Worm (Caenorhabditis elegans) whole organism, L3 larva: ENCODE measurements around the gene pxd-1.
A peak's percentile ranks its signal among the peaks of the same experiment; 100 is the strongest.

Source experiments
- R02D3.7 ChIP-seq: fragments of 150-350 bp; optimal IDR thresholded peaks from 2 replicates; lab custom pipeline; 2014; ENCODE audit warnings: missing biosample characterization, missing genetic modification characterization
- ZK546.5 ChIP-seq: sonication (generic microtip); optimal IDR thresholded peaks from 2 replicates; lab custom pipeline; 2017; ENCODE audit warnings: missing biosample characterization, missing genetic modification characterization
- aly-2 ChIP-seq: fragments of 150-350 bp; optimal IDR thresholded peaks from 2 replicates; lab custom pipeline; 2014; ENCODE audit warnings: missing biosample characterization, missing genetic modification characterization
- ama-1 ChIP-seq: fragments of 150-350 bp; optimal IDR thresholded peaks from 2 replicates; lab custom pipeline; 2018
- ceh-28 ChIP-seq: fragments of 150-350 bp; optimal IDR thresholded peaks from 2 replicates; lab custom pipeline; 2014; ENCODE audit warnings: missing biosample characterization, missing genetic modification reagents, missing genetic modification characterization
- ceh-82 ChIP-seq: fragments of 150-350 bp; optimal IDR thresholded peaks from 2 replicates; lab custom pipeline; 2014; ENCODE audit warnings: missing biosample characterization, missing genetic modification characterization
- ceh-9 ChIP-seq: sonication (generic microtip); optimal IDR thresholded peaks from 2 replicates; lab custom pipeline; 2018; ENCODE audit warnings: missing biosample characterization, missing genetic modification characterization
- daf-12 ChIP-seq: fragments of 150-350 bp; optimal IDR thresholded peaks from 2 replicates; lab custom pipeline; 2014; ENCODE audit warnings: missing biosample characterization, missing genetic modification reagents, missing genetic modification characterization
- egl-27 ChIP-seq: sonication (generic microtip); optimal IDR thresholded peaks from 4 replicates; lab custom pipeline; 2017; ENCODE audit warnings: missing biosample characterization, missing genetic modification reagents, missing genetic modification characterization
- egl-5 ChIP-seq: fragments of 150-350 bp; optimal IDR thresholded peaks from 2 replicates; lab custom pipeline; 2017; ENCODE audit warnings: missing biosample characterization, missing genetic modification reagents, missing genetic modification characterization, inconsistent platforms
- elt-1 ChIP-seq: fragments of 150-350 bp; optimal IDR thresholded peaks from 2 replicates; lab custom pipeline; 2014; ENCODE audit warnings: missing biosample characterization, missing genetic modification characterization
- elt-2 ChIP-seq: sonication (generic microtip); optimal IDR thresholded peaks from 2 replicates; lab custom pipeline; 2016; ENCODE audit warnings: missing genetic modification reagents, mild to moderate bottlenecking, missing genetic modification characterization, missing compliant biosample characterization
- elt-3 ChIP-seq, 3 experiments: fragments of 150-350 bp in 1 of 3; sonication (generic microtip) in 2 of 3; optimal IDR thresholded peaks; 2 replicates in 2 of 3; 4 replicates in 1 of 3; lab custom pipeline; 2014 to 2017; ENCODE audit warnings: missing biosample characterization in 3 of 3, missing genetic modification characterization in 3 of 3
- eor-1 ChIP-seq, 2 experiments: fragments of 150-350 bp; optimal IDR thresholded peaks; 2 replicates each; lab custom pipeline; 2014 to 2018; ENCODE audit warnings: missing biosample characterization in 2 of 2, missing genetic modification characterization in 2 of 2
- fkh-2 ChIP-seq: fragments of 150-350 bp; optimal IDR thresholded peaks from 2 replicates; lab custom pipeline; 2014; ENCODE audit warnings: missing biosample characterization, missing genetic modification reagents, missing genetic modification characterization
- fos-1 ChIP-seq: fragments of 150-350 bp; optimal IDR thresholded peaks from 2 replicates; lab custom pipeline; 2014; ENCODE audit warnings: missing biosample characterization, missing genetic modification characterization
- hmg-11 ChIP-seq: sonication (generic microtip); optimal IDR thresholded peaks from 2 replicates; lab custom pipeline; 2016; ENCODE audit warnings: missing genetic modification characterization, missing compliant biosample characterization
- lin-15B ChIP-seq: fragments of 150-350 bp; optimal IDR thresholded peaks from 2 replicates; lab custom pipeline; 2014; ENCODE audit warnings: missing biosample characterization, missing genetic modification characterization
- lin-39 ChIP-seq: fragments of 150-350 bp; optimal IDR thresholded peaks from 2 replicates; lab custom pipeline; 2018; ENCODE audit warnings: missing biosample characterization, missing genetic modification reagents, missing genetic modification characterization
- lsy-12 ChIP-seq: sonication (generic microtip); optimal IDR thresholded peaks from 2 replicates; lab custom pipeline; 2016; ENCODE audit warnings: mild to moderate bottlenecking, missing genetic modification characterization, missing compliant biosample characterization
- mdl-1 ChIP-seq: fragments of 150-350 bp; optimal IDR thresholded peaks from 2 replicates; lab custom pipeline; 2014; ENCODE audit warnings: missing biosample characterization, missing genetic modification characterization
- mml-1 ChIP-seq: fragments of 150-350 bp; sonication (generic microtip); optimal IDR thresholded peaks from 3 replicates; lab custom pipeline; 2014; ENCODE audit warnings: missing biosample characterization, missing genetic modification characterization
- nfya-1 ChIP-seq: sonication (generic microtip); optimal IDR thresholded peaks from 2 replicates; lab custom pipeline; 2017; ENCODE audit warnings: missing genetic modification characterization, mild to moderate bottlenecking, missing compliant biosample characterization, antibody characterized with exemption, moderate library complexity; ENCODE audit not compliant: insufficient read depth
- nhr-23 ChIP-seq: fragments of 150-350 bp; optimal IDR thresholded peaks from 2 replicates; lab custom pipeline; 2014; ENCODE audit warnings: missing biosample characterization, missing genetic modification reagents, missing genetic modification characterization
- nhr-237 ChIP-seq: fragments of 150-350 bp; optimal IDR thresholded peaks from 2 replicates; lab custom pipeline; 2014; ENCODE audit warnings: missing biosample characterization, missing genetic modification characterization
- nhr-25 ChIP-seq: sonication (generic microtip); optimal IDR thresholded peaks from 2 replicates; lab custom pipeline; 2017; ENCODE audit warnings: missing biosample characterization, missing genetic modification characterization
- nhr-28 ChIP-seq: fragments of 150-350 bp; optimal IDR thresholded peaks from 2 replicates; lab custom pipeline; 2014; ENCODE audit warnings: missing biosample characterization, missing genetic modification characterization
- nhr-43 ChIP-seq: sonication (generic microtip); optimal IDR thresholded peaks from 2 replicates; lab custom pipeline; 2016; ENCODE audit warnings: mild to moderate bottlenecking, missing genetic modification characterization, missing compliant biosample characterization; ENCODE audit not compliant: poor library complexity, severe bottlenecking
- nhr-67 ChIP-seq: fragments of 150-350 bp; optimal IDR thresholded peaks from 2 replicates; lab custom pipeline; 2014; ENCODE audit warnings: missing biosample characterization, missing genetic modification characterization
- nhr-76 ChIP-seq: fragments of 150-350 bp; sonication (generic microtip); optimal IDR thresholded peaks from 5 replicates; lab custom pipeline; 2014; ENCODE audit warnings: missing biosample characterization, missing genetic modification characterization
- pha-4 ChIP-seq: fragments of 150-350 bp; optimal IDR thresholded peaks from 2 replicates; lab custom pipeline; 2014; ENCODE audit warnings: missing biosample characterization, missing genetic modification reagents, missing genetic modification characterization
- pqm-1 ChIP-seq: fragments of 150-350 bp; optimal IDR thresholded peaks from 2 replicates; lab custom pipeline; 2017; ENCODE audit warnings: missing biosample characterization, missing genetic modification characterization, inconsistent platforms
- sea-2 ChIP-seq: fragments of 150-350 bp; sonication (generic microtip); optimal IDR thresholded peaks from 4 replicates; lab custom pipeline; 2014; ENCODE audit warnings: missing biosample characterization, missing genetic modification reagents, missing genetic modification characterization
- skn-1 ChIP-seq: fragments of 150-350 bp; optimal IDR thresholded peaks from 2 replicates; lab custom pipeline; 2014; ENCODE audit warnings: missing biosample characterization, missing genetic modification characterization
- snpc-4 ChIP-seq: fragments of 150-350 bp; optimal IDR thresholded peaks from 2 replicates; lab custom pipeline; 2014; ENCODE audit warnings: missing biosample characterization, missing genetic modification characterization
- tbx-2 ChIP-seq: sonication (generic microtip); optimal IDR thresholded peaks from 2 replicates; lab custom pipeline; 2016; ENCODE audit warnings: mild to moderate bottlenecking, missing genetic modification characterization, missing compliant biosample characterization
- unc-62 ChIP-seq: fragments of 150-350 bp; sonication (generic microtip); optimal IDR thresholded peaks from 4 replicates; lab custom pipeline; 2014; ENCODE audit warnings: missing biosample characterization, missing genetic modification reagents, missing genetic modification characterization
- zag-1 ChIP-seq: fragments of 150-350 bp; optimal IDR thresholded peaks from 2 replicates; lab custom pipeline; 2014; ENCODE audit warnings: missing biosample characterization, missing genetic modification characterization
- ztf-11 ChIP-seq: fragments of 150-350 bp; optimal IDR thresholded peaks from 2 replicates; lab custom pipeline; 2014; ENCODE audit warnings: missing biosample characterization, missing genetic modification characterization
- ztf-4 ChIP-seq: fragments of 150-350 bp; optimal IDR thresholded peaks from 2 replicates; lab custom pipeline; 2014; ENCODE audit warnings: missing biosample characterization, missing genetic modification characterization

The pxd-1 gene

ce11 chrIII:3976291-3976690 is 29.7 kb upstream of the pxd-1 start, which contains the start of gene msi-1:
Gene msi-1 (minus strand): TSS chrIII:3976391.
- TF ChIP-seq nhr-23 (tag; lab: Kevin White, UChicago), result no peak
- no peak for TF ChIP-seq ceh-28
- no peak for TF ChIP-seq ama-1 (lab: Kevin White, UChicago)
- no peak for TF ChIP-seq fkh-2 (tag; lab: Kevin White, UChicago)
- TF ChIP-seq aly-2 (tag; lab: Kevin White, UChicago), result no peak
- TF ChIP-seq egl-27, result no peak
- peak; percentile 31 for TF ChIP-seq hmg-11 (tag; lab: Kevin White, UChicago)
- no peak for TF ChIP-seq zag-1

ce11 chrIII:3976992-3977391 is 28.9 kb upstream of the pxd-1 start:
- TF ChIP-seq elt-3 (tag; optimal IDR thresholded peaks at IDR 0.05; lab: Kevin White, UChicago) (no peak), elt-2 (tag; lab: Kevin White, UChicago) (peak; percentile 26), nhr-67 (tag; lab: Kevin White, UChicago) (no peak), sea-2 (GFP tag; lab: Kevin White, UChicago) (no peak), lin-39 (tag; lab: Kevin White, UChicago) (no peak), pha-4 (tag; lab: Kevin White, UChicago) (peak; percentile 5), lsy-12 (tag; lab: Kevin White, UChicago) (no peak), nhr-43 (no peak), nhr-76 (no peak), ZK546.5 (tag; lab: Kevin White, UChicago) (no peak)

DNA sequence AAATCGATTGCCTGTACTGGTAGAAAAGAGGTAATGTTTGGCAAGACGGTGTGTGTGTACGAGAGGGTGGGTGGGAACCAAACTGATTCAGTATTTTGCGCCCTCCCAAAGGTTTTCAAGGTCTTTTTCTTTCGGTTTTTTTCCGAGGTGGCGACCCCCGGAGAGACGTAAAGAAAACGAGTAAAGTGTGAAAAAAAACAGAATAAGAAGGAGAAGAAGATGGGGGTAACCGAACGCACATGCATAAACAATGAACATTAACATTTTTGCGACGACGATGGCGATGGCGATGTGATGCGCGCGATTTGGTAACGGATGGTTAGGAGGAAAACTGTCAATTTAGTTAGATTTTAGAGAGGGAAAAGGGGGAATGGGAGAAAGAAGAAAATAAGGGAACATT is 27.5 kb upstream of the pxd-1 start:
- TF ChIP-seq nhr-25 (tag; lab: Kevin White, UChicago) (peak; percentile 46), daf-12 (tag; lab: Kevin White, UChicago) (no peak), lsy-12 (tag; lab: Kevin White, UChicago) (no peak), ztf-4 (tag; lab: Kevin White, UChicago) (no peak), pqm-1 (no peak), pha-4 (tag; lab: Kevin White, UChicago) (peak; percentile 25), ceh-28 (no peak), lin-39 (tag; lab: Kevin White, UChicago) (peak; percentile 38), unc-62 (no peak), fkh-2 (tag; lab: Kevin White, UChicago) (no peak), ama-1 (lab: Kevin White, UChicago) (no peak), nhr-237 (no peak), fos-1 (tag; lab: Kevin White, UChicago) (no peak)

DNA sequence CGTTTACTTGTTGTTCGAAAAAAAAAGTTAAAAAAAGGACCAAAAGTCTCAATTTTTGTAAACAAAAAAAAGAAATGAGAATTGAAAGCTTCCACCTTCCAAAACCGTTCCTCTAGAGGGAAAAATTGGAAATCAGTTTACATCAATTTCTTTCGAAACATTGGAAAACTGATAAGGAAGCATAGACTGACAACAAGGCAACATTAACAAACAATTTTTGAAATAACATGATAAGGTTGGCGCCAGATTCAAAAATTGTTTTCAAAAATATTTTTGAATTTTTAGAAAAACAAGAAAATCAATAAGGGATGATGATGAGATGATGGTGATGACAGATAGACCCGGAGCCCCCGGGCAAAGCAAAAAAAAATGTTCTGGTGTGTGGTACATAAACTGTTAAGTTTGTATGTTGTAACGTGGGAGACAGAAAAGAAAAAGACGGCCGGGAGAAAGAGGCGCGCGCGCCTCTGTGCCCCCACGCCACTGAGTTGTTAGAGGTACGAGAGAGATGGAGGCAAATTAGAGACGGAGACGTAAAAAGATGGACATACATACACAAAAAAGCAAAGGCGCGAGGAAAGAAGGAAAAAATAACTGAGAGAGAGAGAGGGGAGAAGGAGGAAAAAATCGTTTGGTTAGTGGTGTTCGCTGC is 25.8 kb upstream of the pxd-1 start:
- TF ChIP-seq elt-2 (tag; lab: Kevin White, UChicago) (peak; percentile 74), nhr-23 (tag; lab: Kevin White, UChicago) (peak; percentile 29), pha-4 (tag; lab: Kevin White, UChicago) (peak; percentile 79), snpc-4 (tag; lab: Kevin White, UChicago) (peak; percentile 72), lin-15B (tag; lab: Kevin White, UChicago) (peak; percentile 27), R02D3.7 (no peak), ceh-82 (tag; lab: Kevin White, UChicago) (no peak), ztf-4 (tag; lab: Kevin White, UChicago) (no peak), nfya-1 (tag; lab: Kevin White, UChicago) (peak; percentile 81), nhr-28 (tag; lab: Kevin White, UChicago) (no peak), ztf-11 (tag; lab: Kevin White, UChicago) (no peak), mml-1 (tag; lab: Kevin White, UChicago) (no peak), skn-1 (tag; lab: Kevin White, UChicago) (peak; percentile 16), lin-39 (tag; lab: Kevin White, UChicago) (peak; percentile 60), lsy-12 (tag; lab: Kevin White, UChicago) (peak; percentile 38), hmg-11 (tag; lab: Kevin White, UChicago) (peak; percentile 93), ceh-9 (no peak), unc-62 (peak; percentile 41), aly-2 (tag; lab: Kevin White, UChicago) (no peak), eor-1 (tag; optimal IDR thresholded peaks at IDR 0.05; lab: Kevin White, UChicago) (no peak), ZK546.5 (tag; lab: Kevin White, UChicago) (no peak), tbx-2 (tag; lab: Kevin White, UChicago) (no peak), egl-5 (tag; lab: Kevin White, UChicago) (peak; percentile 85), ceh-28 (peak; percentile 17), mdl-1 (tag; lab: Kevin White, UChicago) (peak; percentile 48), pqm-1 (peak; percentile 26), nhr-25 (tag; lab: Kevin White, UChicago) (peak; percentile 14), elt-1 (tag; lab: Kevin White, UChicago) (no peak), elt-3 (tag; optimal IDR thresholded peaks at IDR 0.05; lab: Kevin White, UChicago) (no peak), sea-2 (GFP tag; lab: Kevin White, UChicago) (no peak)
